Fruit fly (Drosophila melanogaster) whole organism, prepupa: ENCODE measurements around the gene CG10702.
A peak's percentile ranks its signal among the peaks of the same experiment; 100 is the strongest.

Experiments
- Blimp-1 ChIP-seq: fragments of 200-800 bp; sonication (Bioruptor generic); optimal IDR thresholded peaks from 3 replicates; lab custom pipeline; 2017; ENCODE audit warnings: missing biosample characterization, missing genetic modification characterization, mild to moderate bottlenecking, moderate library complexity, missing genetic modification reagents
- CG11762 ChIP-seq: fragments of 200-800 bp; sonication (Bioruptor generic); optimal IDR thresholded peaks from 3 replicates; lab custom pipeline; 2016; ENCODE audit warnings: missing biosample characterization, missing genetic modification characterization; ENCODE audit not compliant: insufficient read depth
- CG15336 ChIP-seq: fragments of 200-800 bp; sonication (Bioruptor generic); IDR thresholded peaks from 2 replicates; pipeline ENCODE4 v1.3.6; 2022; ENCODE audit warnings: missing biosample characterization, missing genetic modification characterization
- CG1621 ChIP-seq: fragments of 200-800 bp; sonication (Bioruptor generic); optimal IDR thresholded peaks from 3 replicates; lab custom pipeline; 2018; ENCODE audit warnings: missing biosample characterization, mild to moderate bottlenecking, missing genetic modification characterization
- CG16779 ChIP-seq: fragments of 200-800 bp; sonication (Bioruptor generic); optimal IDR thresholded peaks from 3 replicates; lab custom pipeline; 2017; ENCODE audit warnings: missing biosample characterization, mild to moderate bottlenecking, missing genetic modification characterization
- CG31627 ChIP-seq: fragments of 200-800 bp; sonication (Bioruptor generic); optimal IDR thresholded peaks from 3 replicates; lab custom pipeline; 2016; ENCODE audit warnings: missing biosample characterization, missing genetic modification characterization
- CG34406 ChIP-seq: fragments of 200-800 bp; sonication (Bioruptor generic); optimal IDR thresholded peaks from 3 replicates; lab custom pipeline; 2016; ENCODE audit warnings: missing biosample characterization, missing genetic modification characterization
- CG4318 ChIP-seq: fragments of 200-800 bp; sonication (Bioruptor generic); optimal IDR thresholded peaks from 3 replicates; lab custom pipeline; 2017; ENCODE audit warnings: missing biosample characterization, mild to moderate bottlenecking, missing genetic modification characterization
- CG6163 ChIP-seq: fragments of 200-800 bp; sonication (Bioruptor generic); IDR thresholded peaks from 3 replicates; pipeline ENCODE4 v1.3.6; 2022; ENCODE audit warnings: missing biosample characterization, missing genetic modification characterization
- CG6276 ChIP-seq: fragments of 200-800 bp; sonication (Bioruptor generic); optimal IDR thresholded peaks from 2 replicates; lab custom pipeline; 2017; ENCODE audit warnings: missing biosample characterization, mild to moderate bottlenecking, missing genetic modification characterization
- CG6792 ChIP-seq: fragments of 200-800 bp; sonication (Bioruptor generic); optimal IDR thresholded peaks from 3 replicates; lab custom pipeline; 2016; ENCODE audit warnings: missing biosample characterization, missing genetic modification characterization
- CG6808 ChIP-seq: fragments of 200-800 bp; sonication (Bioruptor generic); optimal IDR thresholded peaks from 3 replicates; lab custom pipeline; 2017; ENCODE audit warnings: missing biosample characterization, missing genetic modification characterization, mild to moderate bottlenecking, moderate library complexity, missing genetic modification reagents
- CG7368 ChIP-seq: fragments of 200-800 bp; sonication (Bioruptor generic); optimal IDR thresholded peaks from 3 replicates; lab custom pipeline; 2016; ENCODE audit warnings: missing biosample characterization, missing genetic modification characterization
- CG8119 ChIP-seq: fragments of 200-800 bp; sonication (Bioruptor generic); IDR thresholded peaks from 3 replicates; pipeline ENCODE4 v1.3.6; 2022; ENCODE audit warnings: missing biosample characterization, missing genetic modification characterization
- CG8319 ChIP-seq: fragments of 200-800 bp; sonication (Bioruptor generic); optimal IDR thresholded peaks from 3 replicates; lab custom pipeline; 2016; ENCODE audit warnings: missing biosample characterization, missing genetic modification characterization
- CG8632 ChIP-seq: fragments of 200-800 bp; sonication (Bioruptor generic); optimal IDR thresholded peaks from 3 replicates; lab custom pipeline; 2016; ENCODE audit warnings: missing biosample characterization, missing genetic modification characterization
- Eip78C ChIP-seq: fragments of 200-800 bp; sonication (Bioruptor generic); peaks from one replicate; lab custom pipeline; 2016; ENCODE audit warnings: missing biosample characterization, missing genetic modification characterization
- Ets21C ChIP-seq: fragments of 200-800 bp; sonication (Bioruptor generic); optimal IDR thresholded peaks from 3 replicates; lab custom pipeline; 2016; ENCODE audit warnings: missing biosample characterization, missing genetic modification characterization
- Ets96B ChIP-seq: fragments of 200-800 bp; optimal IDR thresholded peaks from 2 replicates; lab custom pipeline; 2019; ENCODE audit warnings: missing biosample characterization, mild to moderate bottlenecking, missing genetic modification characterization, moderate library complexity
- Gug ChIP-seq: fragments of 200-800 bp; sonication (Bioruptor generic); IDR thresholded peaks from 2 replicates; pipeline ENCODE4 v1.3.6; 2022; ENCODE audit warnings: missing biosample characterization, missing genetic modification characterization
- Hr38 ChIP-seq: sonication (Bioruptor generic); optimal IDR thresholded peaks from 2 replicates; lab custom pipeline; 2016; ENCODE audit warnings: missing biosample characterization, missing genetic modification characterization
- Hr39 ChIP-seq: fragments of 200-800 bp; sonication (Bioruptor generic); optimal IDR thresholded peaks from 2 replicates; lab custom pipeline; 2016; ENCODE audit warnings: missing biosample characterization, missing genetic modification characterization
- Hr4 ChIP-seq: fragments of 200-800 bp; sonication (Bioruptor generic); optimal IDR thresholded peaks from 3 replicates; lab custom pipeline; 2016; ENCODE audit warnings: missing biosample characterization, missing genetic modification characterization
- Lpt ChIP-seq: fragments of 200-800 bp; sonication (Bioruptor generic); optimal IDR thresholded peaks from 3 replicates; lab custom pipeline; 2016; ENCODE audit warnings: missing biosample characterization, missing genetic modification characterization
- OdsH ChIP-seq: fragments of 200-800 bp; sonication (Bioruptor generic); optimal IDR thresholded peaks from 3 replicates; lab custom pipeline; 2016; ENCODE audit warnings: missing biosample characterization, missing genetic modification characterization
- Smox ChIP-seq: fragments of 200-800 bp; sonication (Bioruptor generic); optimal IDR thresholded peaks from 3 replicates; lab custom pipeline; 2016; ENCODE audit warnings: missing biosample characterization, missing genetic modification characterization
- Sox102F ChIP-seq: fragments of 200-800 bp; sonication (Bioruptor generic); optimal IDR thresholded peaks from 2 replicates; lab custom pipeline; 2016; ENCODE audit warnings: missing biosample characterization, mild to moderate bottlenecking, missing genetic modification characterization
- Sox15 ChIP-seq: fragments of 200-800 bp; sonication (Bioruptor generic); optimal IDR thresholded peaks from 3 replicates; lab custom pipeline; 2016; ENCODE audit warnings: missing biosample characterization, missing genetic modification characterization
- achi ChIP-seq: fragments of 200-800 bp; sonication (Bioruptor generic); optimal IDR thresholded peaks from 3 replicates; lab custom pipeline; 2016; ENCODE audit warnings: missing biosample characterization, missing genetic modification characterization
- acj6 ChIP-seq: fragments of 200-800 bp; sonication (Bioruptor generic); optimal IDR thresholded peaks from 3 replicates; lab custom pipeline; 2016; ENCODE audit warnings: missing biosample characterization, missing genetic modification characterization
- cyc ChIP-seq: fragments of 200-800 bp; sonication (Bioruptor generic); optimal IDR thresholded peaks from 3 replicates; lab custom pipeline; 2016; ENCODE audit warnings: missing biosample characterization, missing genetic modification characterization
- dac ChIP-seq: fragments of 200-800 bp; sonication (Bioruptor generic); optimal IDR thresholded peaks from 2 replicates; lab custom pipeline; 2017; ENCODE audit warnings: missing biosample characterization, mild to moderate bottlenecking, missing genetic modification characterization
- dsx ChIP-seq: fragments of 200-800 bp; optimal IDR thresholded peaks from 3 replicates; lab custom pipeline; 2019; ENCODE audit warnings: missing biosample characterization, mild to moderate bottlenecking, missing genetic modification characterization, moderate library complexity; ENCODE audit not compliant: poor library complexity, severe bottlenecking
- eg ChIP-seq: fragments of 200-800 bp; sonication (Bioruptor generic); IDR thresholded peaks from 3 replicates; pipeline ENCODE4 v1.3.6; 2022; ENCODE audit warnings: missing biosample characterization, missing genetic modification characterization
- esn ChIP-seq: fragments of 200-800 bp; sonication (Bioruptor generic); optimal IDR thresholded peaks from 2 replicates; lab custom pipeline; 2016; ENCODE audit warnings: missing biosample characterization, mild to moderate bottlenecking, missing genetic modification characterization, moderate library complexity
- fd59A ChIP-seq: fragments of 200-800 bp; sonication (Bioruptor generic); optimal IDR thresholded peaks from 2 replicates; lab custom pipeline; 2017; ENCODE audit warnings: missing biosample characterization, mild to moderate bottlenecking, missing genetic modification characterization, missing genetic modification reagents
- fd85E ChIP-seq: fragments of 200-800 bp; sonication (Bioruptor generic); optimal IDR thresholded peaks from 3 replicates; lab custom pipeline; 2016; ENCODE audit warnings: missing biosample characterization, missing genetic modification characterization
- net ChIP-seq: fragments of 200-800 bp; sonication (Bioruptor generic); optimal IDR thresholded peaks from 3 replicates; lab custom pipeline; 2016; ENCODE audit warnings: missing biosample characterization, missing genetic modification characterization
- pdm3 ChIP-seq: fragments of 200-800 bp; sonication (Bioruptor generic); optimal IDR thresholded peaks from 3 replicates; lab custom pipeline; 2016; ENCODE audit warnings: missing biosample characterization, missing genetic modification characterization
- salr ChIP-seq, 2 experiments: fragments of 200-800 bp; sonication (Bioruptor generic); optimal IDR thresholded peaks; 3 replicates each; lab custom pipeline; 2016 to 2018; ENCODE audit warnings: missing biosample characterization in 2 of 2, missing genetic modification characterization in 2 of 2, mild to moderate bottlenecking in 1 of 2
- spab ChIP-seq: fragments of 200-800 bp; sonication (Bioruptor generic); optimal IDR thresholded peaks from 2 replicates; lab custom pipeline; 2017; ENCODE audit warnings: missing biosample characterization, mild to moderate bottlenecking, missing genetic modification characterization, missing genetic modification reagents
- svp ChIP-seq: fragments of 200-800 bp; sonication (Bioruptor generic); peaks from one replicate; lab custom pipeline; 2016; ENCODE audit warnings: missing biosample characterization, missing genetic modification characterization
- topi ChIP-seq: fragments of 200-800 bp; sonication (Bioruptor generic); optimal IDR thresholded peaks from 3 replicates; lab custom pipeline; 2016; ENCODE audit warnings: missing biosample characterization, missing genetic modification characterization

The CG10702 gene

dm6 chr2L:19058916-19059315 lies 10.7 kb downstream of the CG10702 start, which contains the start of gene Phlpp (continued):
- no peak for TF ChIP-seq Ets96B (tag; lab: Kevin White, UChicago)
- no peak; the same call in 2 of the 3 replicates for TF ChIP-seq CG8119
- no peak for TF ChIP-seq fd85E (GFP tag; lab: Kevin White, UChicago)
- no peak for TF ChIP-seq fd59A (GFP tag; lab: Kevin White, UChicago)
- TF ChIP-seq Gug: no peak
- TF ChIP-seq Hr38: no peak
- no peak for TF ChIP-seq svp (GFP tag; lab: Kevin White, UChicago)
- TF ChIP-seq CG15336: peak; percentile 49
- TF ChIP-seq CG4318 (GFP tag; lab: Kevin White, UChicago): no peak
- TF ChIP-seq eg (GFP tag; lab: Robert Waterston, UW): peak; percentile 78
- no peak for TF ChIP-seq achi (GFP tag; lab: Kevin White, UChicago)

- TF ChIP-seq esn: no peak
- no peak for TF ChIP-seq eg (GFP tag; lab: Robert Waterston, UW)
- no peak for TF ChIP-seq Ets21C (GFP tag; lab: Kevin White, UChicago)
- TF ChIP-seq spab (GFP tag; lab: Kevin White, UChicago): no peak
- no peak for TF ChIP-seq Gug
- TF ChIP-seq CG4318 (GFP tag; lab: Kevin White, UChicago): no peak
- no peak for TF ChIP-seq CG16779
- TF ChIP-seq CG6163 (GFP tag; lab: Robert Waterston, UW): no peak
- no peak for TF ChIP-seq Eip78C (GFP tag; lab: Kevin White, UChicago)
- no peak for TF ChIP-seq Ets96B (tag; lab: Kevin White, UChicago)
- TF ChIP-seq dsx (GFP tag; lab: Kevin White, UChicago): no peak
- no peak for TF ChIP-seq Sox15
- no peak for TF ChIP-seq Hr39 (GFP tag; lab: Kevin White, UChicago)
- TF ChIP-seq Smox (GFP tag; lab: Kevin White, UChicago): no peak
- no peak for TF ChIP-seq CG6808 (GFP tag; lab: Kevin White, UChicago)
- TF ChIP-seq salr (GFP tag; optimal IDR thresholded peaks at IDR 0.05; lab: Kevin White, UChicago): no peak
- no peak for TF ChIP-seq fd85E (GFP tag; lab: Kevin White, UChicago)
- no peak for TF ChIP-seq achi (GFP tag; lab: Kevin White, UChicago)
- TF ChIP-seq acj6: no peak
These were observed 11.9 kb downstream of the CG10702 start for dm6 chr2L:19057799-19058198.

dm6 chr2L:19054516-19054887 lies 15.1 kb downstream of the CG10702 start:
- peak; percentile 5; the same call in 1 of the 3 replicates for TF ChIP-seq CG6163 (GFP tag; lab: Robert Waterston, UW)
- TF ChIP-seq CG8119: 0 out of 3 replicates have a peak, but pooled peaks have one; percentile 8
- TF ChIP-seq pdm3 (GFP tag; lab: Kevin White, UChicago): no peak
- TF ChIP-seq, all 60 proteins: peak for 2

- TF ChIP-seq salr (GFP tag; optimal IDR thresholded peaks at IDR 0.05; lab: Kevin White, UChicago) (no peak), CG31627 (no peak), Hr38 (no peak), Hr4 (GFP tag; lab: Kevin White, UChicago) (no peak), CG8119 (peak; percentile 32; the same call in 1 of the 3 replicates), dac (GFP tag; lab: Kevin White, UChicago) (no peak), CG7368 (GFP tag; lab: Kevin White, UChicago) (no peak), Sox102F (GFP tag; lab: Kevin White, UChicago) (no peak), Eip78C (GFP tag; lab: Kevin White, UChicago) (peak; percentile 48), CG6276 (GFP tag; lab: Kevin White, UChicago) (no peak), CG34406 (GFP tag; lab: Kevin White, UChicago) (no peak), Blimp-1 (GFP tag; lab: Kevin White, UChicago) (no peak), net (GFP tag; lab: Kevin White, UChicago) (peak; percentile 10), CG15336 (peak; percentile 28; the same call in 1 of the 2 replicates), OdsH (GFP tag; lab: Kevin White, UChicago) (no peak), topi (GFP tag; lab: Kevin White, UChicago) (no peak), fd85E (GFP tag; lab: Kevin White, UChicago) (no peak), CG6792 (no peak), acj6 (no peak), CG8632 (GFP tag; lab: Kevin White, UChicago) (no peak), CG8319 (no peak), cyc (GFP tag; lab: Kevin White, UChicago) (no peak), CG1621 (tag; lab: Kevin White, UChicago) (peak; percentile 47), Gug (no peak), svp (GFP tag; lab: Kevin White, UChicago) (no peak), Lpt (GFP tag; lab: Kevin White, UChicago) (no peak), fd59A (GFP tag; lab: Kevin White, UChicago) (no peak), achi (GFP tag; lab: Kevin White, UChicago) (peak; percentile 15), CG11762 (GFP tag; lab: Kevin White, UChicago) (no peak)
These were observed 15.7 kb downstream of the CG10702 start, which contains the start of gene CG10492 for dm6 chr2L:19053860-19054515. CG10492 (plus strand) TSS chr2L:19054078.
